Fruit fly (Drosophila melanogaster) Kc167 (cell line): ENCODE results near the gene Lipt2.

Experiments
- Myc ChIP-seq: fragments of >200 bp; optimal IDR thresholded peaks from 2 replicates; lab custom pipeline; 2017; ENCODE audit warnings: missing external identifiers
- Sin3A ChIP-seq: fragments of >200 bp; optimal IDR thresholded peaks from 2 replicates; lab custom pipeline; 2018; ENCODE audit warnings: missing external identifiers
- h ChIP-seq: fragments of >200 bp; optimal IDR thresholded peaks from 3 replicates; lab custom pipeline; 2018; ENCODE audit warnings: missing external identifiers
- insv ChIP-seq: fragments of >200 bp; optimal IDR thresholded peaks from 3 replicates; lab custom pipeline; 2018; ENCODE audit warnings: missing external identifiers
- psq ChIP-seq: fragments of >200 bp; optimal IDR thresholded peaks from 2 replicates; lab custom pipeline; 2017; ENCODE audit warnings: missing external identifiers
- ttk ChIP-seq: sonication (Bioruptor generic); optimal IDR thresholded peaks from 2 replicates; lab custom pipeline; 2017; ENCODE audit warnings: missing external identifiers

Gene Lipt2

dm6 chr3R:4437113-4437512 is at the start of gene Lipt2, which contains the start of gene CG14650:
Lipt2 (minus strand) TSS chr3R:4437329.
CG14650 (plus strand) TSS chr3R:4437387.
- TF ChIP-seq Sin3A (lab: Kevin White, UChicago) = no peak

- no peak for TF ChIP-seq Myc (lab: Kevin White, UChicago)
- no peak for TF ChIP-seq insv
- no peak for TF ChIP-seq ttk (lab: Kevin White, UChicago)
- TF ChIP-seq Sin3A (lab: Kevin White, UChicago) = no peak
- no peak for TF ChIP-seq psq (lab: Kevin White, UChicago)
Observed at dm6 chr3R:4484999-4485398, 47.9 kb upstream of the Lipt2 start, which contains the start of gene Fip1. Fip1 (plus strand) TSS chr3R:4485008.

- TF ChIP-seq ttk (lab: Kevin White, UChicago) (no peak), psq (lab: Kevin White, UChicago) (no peak), Myc (lab: Kevin White, UChicago) (no peak), h (no peak), Sin3A (lab: Kevin White, UChicago) (no peak), insv (no peak)
Observed at dm6 chr3R:4480512-4480911, 43.4 kb upstream of the Lipt2 start, which contains the start of gene sac. sac (plus strand) TSS chr3R:4480812.

dm6 chr3R:4479038-4479988 is 42.2 kb upstream of the Lipt2 start, which contains the start of gene CG31523:
CG31523 (minus strand) TSS chr3R:4479207.
- TF ChIP-seq h (no peak), ttk (lab: Kevin White, UChicago) (no peak), insv (no peak), Sin3A (lab: Kevin White, UChicago) (no peak), Myc (lab: Kevin White, UChicago) (no peak), psq (lab: Kevin White, UChicago) (no peak)

dm6 chr3R:4478220-4479037 is 41.3 kb upstream of the Lipt2 start:
- TF ChIP-seq insv = no peak
- no peak for TF ChIP-seq Myc (lab: Kevin White, UChicago)
- TF ChIP-seq psq (lab: Kevin White, UChicago) = no peak
- TF ChIP-seq h = no peak

- TF ChIP-seq Myc (lab: Kevin White, UChicago) (no peak), psq (lab: Kevin White, UChicago) (no peak), Sin3A (lab: Kevin White, UChicago) (no peak), h (no peak), ttk (lab: Kevin White, UChicago) (no peak), insv (no peak)
Observed at dm6 chr3R:4476004-4476403, 38.9 kb upstream of the Lipt2 start.

dm6 chr3R:4475378-4475777 is 38.2 kb upstream of the Lipt2 start:
- TF ChIP-seq insv (no peak), Sin3A (lab: Kevin White, UChicago) (no peak), Myc (lab: Kevin White, UChicago) (no peak)

dm6 chr3R:4472694-4472975 is 35.5 kb upstream of the Lipt2 start:
- TF ChIP-seq Sin3A (lab: Kevin White, UChicago) (no peak), h (no peak), psq (lab: Kevin White, UChicago) (no peak), Myc (lab: Kevin White, UChicago) (no peak), insv (no peak), ttk (lab: Kevin White, UChicago) (no peak)

- TF ChIP-seq Sin3A (lab: Kevin White, UChicago) (no peak), ttk (lab: Kevin White, UChicago) (no peak), insv (no peak), h (no peak), Myc (lab: Kevin White, UChicago) (no peak), psq (lab: Kevin White, UChicago) (no peak)
Observed at dm6 chr3R:4471846-4472693, 34.9 kb upstream of the Lipt2 start.

dm6 chr3R:4471047-4471751 is 34.1 kb upstream of the Lipt2 start:
- no peak for TF ChIP-seq psq (lab: Kevin White, UChicago)
- TF ChIP-seq Myc (lab: Kevin White, UChicago) = no peak
- no peak for TF ChIP-seq Sin3A (lab: Kevin White, UChicago)
- no peak for TF ChIP-seq h
- TF ChIP-seq insv = no peak
- no peak for TF ChIP-seq ttk (lab: Kevin White, UChicago)

dm6 chr3R:4470695-4471046 is 33.5 kb upstream of the Lipt2 start:
- no peak for TF ChIP-seq h
- no peak for TF ChIP-seq insv
- TF ChIP-seq ttk (lab: Kevin White, UChicago) = no peak
- TF ChIP-seq Myc (lab: Kevin White, UChicago) = no peak
- no peak for TF ChIP-seq Sin3A (lab: Kevin White, UChicago)
